Worm (Caenorhabditis elegans): Measurements from ENCODE around the gene sft-4.

DNA sequence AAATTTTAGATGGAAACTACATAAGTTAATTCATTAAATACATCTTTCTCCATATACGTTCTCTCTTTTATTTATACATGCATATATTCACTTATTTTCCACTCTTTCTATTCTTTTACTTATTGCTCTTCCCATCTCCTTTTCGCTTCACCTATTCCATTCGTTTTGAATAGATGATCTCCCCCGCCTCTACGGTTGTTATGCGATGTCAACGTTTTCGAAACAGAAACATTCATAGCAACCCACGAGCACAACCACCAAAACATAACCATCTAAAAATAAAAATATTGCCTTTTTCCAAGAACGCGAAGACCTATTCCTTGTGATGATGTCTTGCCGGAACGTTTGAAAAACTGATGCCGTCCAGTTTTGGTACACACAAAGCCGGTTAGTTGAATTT, 7.1 kb downstream of the sft-4 start, which contains the start of gene sym-3:
- TF ChIP-seq W03F9.2 (tag; optimal IDR thresholded peaks at IDR 0.05), result no peak
- TF ChIP-seq him-1 (tag; optimal IDR thresholded peaks at IDR 0.05), result no peak
- TF ChIP-seq dao-5 (tag; optimal IDR thresholded peaks at IDR 0.05), result no peak

Measured in whole organism, L4/young adult.